Worm (Caenorhabditis elegans): ENCODE results near the gene R02D5.8.

DNA sequence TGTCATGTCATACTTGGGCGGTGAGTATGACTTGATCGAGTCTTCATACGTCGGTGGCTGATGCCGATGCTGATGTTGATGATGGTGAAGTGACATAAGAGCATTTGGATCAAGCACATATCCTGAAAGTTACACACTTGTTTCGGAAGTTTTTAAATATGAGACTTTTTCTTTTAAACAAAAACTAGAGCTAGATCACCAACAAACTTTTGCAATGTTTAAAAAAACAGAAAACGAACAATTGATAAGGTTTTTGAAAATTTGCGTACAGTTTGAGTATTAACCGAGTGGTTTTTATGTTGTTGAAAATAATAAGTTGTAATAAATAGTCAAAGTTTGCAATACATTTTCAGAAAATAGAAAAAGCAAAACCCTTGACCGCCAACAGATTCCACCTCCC is 34.6 kb downstream of the R02D5.8 start, which contains the start of gene R02D5.4:
- no peak for TF ChIP-seq cog-1 (tag; optimal IDR thresholded peaks at IDR 0.05)
- TF ChIP-seq flt-1 (GFP tag; IDR thresholded peaks at IDR 0.05), result no peak
- TF ChIP-seq klf-2 (GFP tag; conservative IDR thresholded peaks at IDR 0.05), result no peak
